Worm (Caenorhabditis elegans) whole organism, early embryonic: ENCODE data around the gene sym-3.

Source experiments
- ama-1 ChIP-seq: fragments of 150-350 bp; optimal IDR thresholded peaks from 2 replicates; lab custom pipeline; 2014
- ceh-36 ChIP-seq: sonication (generic microtip); optimal IDR thresholded peaks from 2 replicates; lab custom pipeline; 2016; ENCODE audit warnings: missing genetic modification characterization, inconsistent platforms, missing compliant biosample characterization
- ets-7 ChIP-seq: sonication (generic microtip); optimal IDR thresholded peaks from 2 replicates; lab custom pipeline; 2016; ENCODE audit warnings: missing genotype, missing genetic modification characterization, missing compliant biosample characterization
- hmbx-1 ChIP-seq: sonication (generic microtip); optimal IDR thresholded peaks from 2 replicates; lab custom pipeline; 2016; ENCODE audit warnings: mild to moderate bottlenecking, missing genetic modification characterization, missing compliant biosample characterization

DNA sequence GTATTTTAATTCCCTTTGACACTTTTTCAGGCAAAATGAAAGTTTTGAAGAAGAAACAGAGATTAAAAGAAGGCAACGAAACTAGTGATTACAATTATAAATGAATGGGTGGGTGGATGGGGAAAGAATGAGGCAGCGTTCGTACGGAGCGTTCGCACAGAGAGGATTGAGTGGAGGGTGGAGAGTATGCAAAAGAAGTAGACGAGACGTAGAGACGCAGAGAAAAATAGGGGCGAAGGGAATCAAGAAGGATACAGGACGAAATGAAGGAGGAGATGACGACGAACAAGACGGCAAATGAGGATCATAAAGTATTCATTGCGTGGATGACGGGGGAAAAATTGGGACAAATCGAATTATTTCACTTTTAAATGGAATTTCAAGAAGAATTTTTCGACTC lies 8.8 kb upstream of the sym-3 start:
- TF ChIP-seq hmbx-1 (tag; lab: Kevin White, UChicago) (no peak), ama-1 (lab: Kevin White, UChicago) (no peak), ceh-36 (tag; lab: Kevin White, UChicago) (no peak), ets-7 (tag; lab: Kevin White, UChicago) (no peak)
